Fruit fly (Drosophila melanogaster) whole organism, embryonic: ENCODE measurements around the gene IntS4.

Source experiments
- BEAF-32 ChIP-seq: fragments of 200-800 bp; sonication (Bioruptor generic); optimal IDR thresholded peaks from 3 replicates; lab custom pipeline; 2017; ENCODE audit warnings: missing biosample characterization, missing genetic modification characterization, mild to moderate bottlenecking, moderate library complexity, missing genetic modification reagents
- Blimp-1 ChIP-seq: fragments of 200-800 bp; sonication (Bioruptor generic); optimal IDR thresholded peaks from 3 replicates; lab custom pipeline; 2018; ENCODE audit warnings: missing biosample characterization, missing genetic modification characterization, mild to moderate bottlenecking, moderate library complexity, missing genetic modification reagents
- CG10979 ChIP-seq: fragments of 200-800 bp; sonication (Bioruptor generic); optimal IDR thresholded peaks from 2 replicates; lab custom pipeline; 2018; ENCODE audit warnings: missing biosample characterization, mild to moderate bottlenecking, missing genetic modification characterization, moderate library complexity
- CG11504 ChIP-seq: fragments of 200-800 bp; sonication (Bioruptor generic); optimal IDR thresholded peaks from 3 replicates; lab custom pipeline; 2019; ENCODE audit warnings: missing biosample characterization, mild to moderate bottlenecking, missing genetic modification characterization, moderate library complexity
- CG1233 ChIP-seq: fragments of 200-800 bp; sonication (Bioruptor generic); optimal IDR thresholded peaks from 4 replicates; lab custom pipeline; 2018; ENCODE audit warnings: missing biosample characterization, mild to moderate bottlenecking, missing genetic modification characterization
- CG12769 ChIP-seq: fragments of 200-800 bp; sonication (Bioruptor generic); optimal IDR thresholded peaks from 2 replicates; lab custom pipeline; 2019; ENCODE audit warnings: missing biosample characterization, mild to moderate bottlenecking, missing genetic modification characterization, moderate library complexity
- CG13123 ChIP-seq: fragments of 200-800 bp; sonication (Bioruptor generic); optimal IDR thresholded peaks from 2 replicates; lab custom pipeline; 2016; ENCODE audit warnings: missing biosample characterization, missing genetic modification characterization
- CG15479 ChIP-seq: fragments of 200-800 bp; sonication (Bioruptor generic); optimal IDR thresholded peaks from 3 replicates; lab custom pipeline; 2019; ENCODE audit warnings: missing biosample characterization, mild to moderate bottlenecking, missing genetic modification characterization, moderate library complexity
- CG15514 ChIP-seq: fragments of 200-800 bp; sonication (Bioruptor generic); optimal IDR thresholded peaks from 3 replicates; lab custom pipeline; 2017; ENCODE audit warnings: missing biosample characterization, missing genetic modification characterization, mild to moderate bottlenecking, moderate library complexity, missing genetic modification reagents
- CG15696 ChIP-seq: fragments of 200-800 bp; sonication (Bioruptor generic); optimal IDR thresholded peaks from 2 replicates; lab custom pipeline; 2019; ENCODE audit warnings: missing biosample characterization, mild to moderate bottlenecking, missing genetic modification characterization, moderate library complexity
- CG17186 ChIP-seq: fragments of 200-800 bp; sonication (Bioruptor generic); optimal IDR thresholded peaks from 3 replicates; lab custom pipeline; 2017; ENCODE audit warnings: missing biosample characterization, missing genetic modification reagents, missing genetic modification characterization
- CG17359 ChIP-seq: fragments of 200-800 bp; sonication (Bioruptor generic); optimal IDR thresholded peaks from 3 replicates; lab custom pipeline; 2018; ENCODE audit warnings: missing biosample characterization, mild to moderate bottlenecking, missing genetic modification characterization, moderate library complexity
- CG18599 ChIP-seq: fragments of 200-800 bp; sonication (Bioruptor generic); optimal IDR thresholded peaks from 3 replicates; lab custom pipeline; 2017; ENCODE audit warnings: missing biosample characterization, missing genetic modification characterization, mild to moderate bottlenecking, moderate library complexity, missing genetic modification reagents
- CG18619 ChIP-seq: fragments of 200-800 bp; sonication (Bioruptor generic); optimal IDR thresholded peaks from 3 replicates; lab custom pipeline; 2017; ENCODE audit warnings: missing biosample characterization, mild to moderate bottlenecking, missing genetic modification characterization
- CG2712 ChIP-seq: fragments of 200-800 bp; optimal IDR thresholded peaks from 3 replicates; lab custom pipeline; 2019; ENCODE audit warnings: missing biosample characterization, mild to moderate bottlenecking, missing genetic modification characterization, moderate library complexity
- CG31224 ChIP-seq: fragments of 200-800 bp; sonication (Bioruptor generic); IDR thresholded peaks from 2 replicates; pipeline ENCODE4 v1.3.6; 2022; ENCODE audit warnings: missing biosample characterization, missing genetic modification characterization
- CG31388 ChIP-seq: fragments of 200-800 bp; sonication (Bioruptor generic); optimal IDR thresholded peaks from 2 replicates; lab custom pipeline; 2016; ENCODE audit warnings: missing biosample characterization, missing genetic modification characterization
- CG4328 ChIP-seq: fragments of 200-800 bp; sonication (Bioruptor generic); optimal IDR thresholded peaks from 3 replicates; lab custom pipeline; 2017; ENCODE audit warnings: missing biosample characterization, missing genetic modification reagents, missing genetic modification characterization
- CG6654 ChIP-seq: fragments of 200-800 bp; sonication (Bioruptor generic); optimal IDR thresholded peaks from 2 replicates; lab custom pipeline; 2017; ENCODE audit warnings: missing biosample characterization, mild to moderate bottlenecking, missing genetic modification characterization
- CG6683 ChIP-seq: fragments of 200-800 bp; sonication (Bioruptor generic); optimal IDR thresholded peaks from 2 replicates; lab custom pipeline; 2017; ENCODE audit warnings: missing biosample characterization, mild to moderate bottlenecking, missing genetic modification characterization, missing genetic modification reagents
- CG7928 ChIP-seq: fragments of 200-800 bp; sonication (Bioruptor generic); optimal IDR thresholded peaks from 2 replicates; lab custom pipeline; 2017; ENCODE audit warnings: missing biosample characterization, mild to moderate bottlenecking, missing genetic modification characterization
- CG8359 ChIP-seq: fragments of 200-800 bp; sonication (Bioruptor generic); optimal IDR thresholded peaks from 2 replicates; lab custom pipeline; 2017; ENCODE audit warnings: missing biosample characterization, mild to moderate bottlenecking, missing genetic modification characterization, borderline replicate concordance
- CoRest ChIP-seq: fragments of 200-800 bp; sonication (Bioruptor generic); optimal IDR thresholded peaks from 3 replicates; lab custom pipeline; 2018; ENCODE audit warnings: missing biosample characterization, mild to moderate bottlenecking, missing genetic modification characterization, moderate library complexity
- Fer2 ChIP-seq: fragments of 200-800 bp; sonication (Bioruptor generic); optimal IDR thresholded peaks from 2 replicates; lab custom pipeline; 2018; ENCODE audit warnings: missing biosample characterization, mild to moderate bottlenecking, missing genetic modification characterization, moderate library complexity
- HHEX ChIP-seq: fragments of 200-800 bp; sonication (Bioruptor generic); optimal IDR thresholded peaks from 3 replicates; lab custom pipeline; 2017; ENCODE audit warnings: missing biosample characterization, mild to moderate bottlenecking, missing genetic modification characterization, missing genetic modification reagents
- HmgZ ChIP-seq: fragments of 200-800 bp; sonication (Bioruptor generic); optimal IDR thresholded peaks from 2 replicates; lab custom pipeline; 2018; ENCODE audit warnings: missing biosample characterization, mild to moderate bottlenecking, missing genetic modification characterization
- Hr78 ChIP-seq, 2 experiments: fragments of 200-800 bp in 1 of 2; fragments of >200 bp in 1 of 2; sonication (Bioruptor generic) in 1 of 2; optimal IDR thresholded peaks; 2 replicates each; lab custom pipeline; 2017 to 2019; ENCODE audit warnings: missing biosample characterization in 2 of 2, missing genetic modification characterization in 2 of 2, mild to moderate bottlenecking in 1 of 2, moderate library complexity in 1 of 2
- Mad ChIP-seq: fragments of 200-800 bp; sonication (Bioruptor generic); optimal IDR thresholded peaks from 2 replicates; lab custom pipeline; 2016; ENCODE audit warnings: missing biosample characterization, missing genetic modification characterization
- Oli ChIP-seq: fragments of 200-800 bp; sonication (Bioruptor generic); optimal IDR thresholded peaks from 2 replicates; lab custom pipeline; 2018; ENCODE audit warnings: missing biosample characterization, mild to moderate bottlenecking, missing genetic modification characterization, moderate library complexity
- PHDP ChIP-seq: fragments of 200-800 bp; sonication (Bioruptor generic); optimal IDR thresholded peaks from 3 replicates; lab custom pipeline; 2018; ENCODE audit warnings: missing biosample characterization, mild to moderate bottlenecking, missing genetic modification characterization, moderate library complexity
- TFAM ChIP-seq: fragments of 200-800 bp; sonication (Bioruptor generic); optimal IDR thresholded peaks from 2 replicates; lab custom pipeline; 2017; ENCODE audit warnings: missing biosample characterization, missing genetic modification characterization, inconsistent platforms
- YL-1 ChIP-seq: fragments of 200-800 bp; sonication (Bioruptor generic); optimal IDR thresholded peaks from 3 replicates; lab custom pipeline; 2017; ENCODE audit warnings: missing biosample characterization, mild to moderate bottlenecking, missing genetic modification characterization
- amos ChIP-seq: fragments of 200-800 bp; sonication (Bioruptor generic); IDR thresholded peaks from 2 replicates; pipeline ENCODE4 v1.3.6; 2022; ENCODE audit warnings: missing biosample characterization, missing genetic modification characterization; ENCODE audit not compliant: partially characterized antibody
- ato ChIP-seq: fragments of 200-800 bp; sonication (Bioruptor generic); IDR thresholded peaks from 2 replicates; pipeline ENCODE4 v1.3.6; 2022; ENCODE audit warnings: missing biosample characterization, missing genetic modification characterization; ENCODE audit not compliant: partially characterized antibody
- bab2 ChIP-seq: fragments of 200-800 bp; sonication (Bioruptor generic); optimal IDR thresholded peaks from 2 replicates; lab custom pipeline; 2016; ENCODE audit warnings: missing biosample characterization, missing genetic modification characterization
- gce ChIP-seq: fragments of 200-800 bp; sonication (Bioruptor generic); IDR thresholded peaks from 3 replicates; pipeline ENCODE4 v1.3.6; 2022; ENCODE audit warnings: missing biosample characterization, missing genetic modification characterization
- grn ChIP-seq: fragments of 200-800 bp; sonication (Bioruptor generic); optimal IDR thresholded peaks from 3 replicates; lab custom pipeline; 2017; ENCODE audit warnings: missing biosample characterization, missing genetic modification characterization
- mirr ChIP-seq: fragments of 200-800 bp; sonication (Bioruptor generic); optimal IDR thresholded peaks from 3 replicates; lab custom pipeline; 2018; ENCODE audit warnings: missing biosample characterization, mild to moderate bottlenecking, missing genetic modification characterization
- otp ChIP-seq: fragments of 200-800 bp; sonication (Bioruptor generic); IDR thresholded peaks from 3 replicates; pipeline ENCODE4, ENCODE4 v1.3.6; 2022; ENCODE audit warnings: missing biosample characterization, missing genetic modification characterization
- pfk ChIP-seq: fragments of 200-800 bp; sonication (Bioruptor generic); optimal IDR thresholded peaks from 2 replicates; lab custom pipeline; 2018; ENCODE audit warnings: missing biosample characterization, mild to moderate bottlenecking, missing genetic modification characterization, moderate library complexity
- pzg ChIP-seq: fragments of 200-800 bp; sonication (Bioruptor generic); optimal IDR thresholded peaks from 3 replicates; lab custom pipeline; 2018; ENCODE audit warnings: missing biosample characterization, mild to moderate bottlenecking, missing genetic modification characterization, moderate library complexity
- run ChIP-seq: fragments of 200-800 bp; sonication (Bioruptor generic); optimal IDR thresholded peaks from 3 replicates; lab custom pipeline; 2018; ENCODE audit warnings: missing biosample characterization, mild to moderate bottlenecking, missing genetic modification characterization
- slbo ChIP-seq: fragments of 200-800 bp; sonication (Bioruptor generic); IDR thresholded peaks from 2 replicates; pipeline ENCODE4 v1.3.6; 2022; ENCODE audit warnings: missing biosample characterization, missing genetic modification characterization
- so ChIP-seq: fragments of 200-800 bp; sonication (Bioruptor generic); IDR thresholded peaks from 3 replicates; pipeline ENCODE4 v1.3.6; 2022; ENCODE audit warnings: missing biosample characterization, missing genetic modification characterization
- tap ChIP-seq: fragments of 200-800 bp; optimal IDR thresholded peaks from 3 replicates; lab custom pipeline; 2019; ENCODE audit warnings: missing biosample characterization, mild to moderate bottlenecking, missing genetic modification characterization, moderate library complexity
- tin ChIP-seq: fragments of 200-800 bp; sonication (Bioruptor generic); optimal IDR thresholded peaks from 3 replicates; lab custom pipeline; 2016; ENCODE audit warnings: missing biosample characterization, missing genetic modification characterization

Gene IntS4

DNA sequence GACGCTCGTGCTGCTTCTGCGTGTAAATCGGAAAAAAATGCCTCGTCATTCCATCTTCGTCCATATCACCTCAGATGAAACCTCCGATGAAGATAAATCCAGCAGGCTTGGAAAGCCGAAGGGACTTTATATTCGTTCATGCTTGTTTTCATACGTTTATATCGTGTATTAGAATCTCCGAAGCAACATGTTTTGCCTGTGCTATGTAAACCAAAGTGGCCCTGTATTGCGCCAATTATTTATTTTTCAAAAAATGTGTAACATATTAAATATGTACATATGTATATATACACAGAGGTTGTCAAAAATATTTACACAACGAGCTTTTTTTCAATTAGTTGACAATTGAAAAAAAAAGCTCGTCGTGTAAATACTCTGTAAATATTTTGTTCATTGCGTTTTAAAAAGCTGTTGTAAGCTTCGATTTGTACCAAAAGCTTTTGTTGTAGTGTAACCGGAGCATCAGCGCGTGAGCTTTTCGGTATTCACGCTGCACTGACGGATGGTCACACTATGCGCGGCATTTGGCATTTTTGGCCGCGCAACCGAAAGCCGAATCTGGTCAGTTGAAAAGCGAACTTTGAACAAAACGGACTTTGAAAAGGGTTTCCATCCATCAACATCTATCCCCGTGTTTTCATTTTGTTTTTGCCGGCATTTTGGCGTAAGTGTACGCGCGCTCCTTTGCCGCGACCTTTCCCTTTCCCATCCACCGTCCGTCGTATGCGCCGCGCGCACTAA is 15.3 kb upstream of the IntS4 start, which contains the start of gene CG12065 (continued):
- TF ChIP-seq tap (tag; lab: Kevin White, UChicago) (peak; percentile 69), CG18599 (peak; percentile 59), CG6654 (GFP tag; lab: Kevin White, UChicago) (no peak), CG31224 (no peak), CG18619 (GFP tag; lab: Kevin White, UChicago) (no peak), mirr (GFP tag; lab: Kevin White, UChicago) (peak; percentile 4), TFAM (no peak), HmgZ (tag; lab: Kevin White, UChicago) (peak; percentile 88), CG2712 (tag; lab: Kevin White, UChicago) (peak; percentile 39), otp (GFP tag; lab: Robert Waterston, UW) (0 out of 3 replicates have a peak, but pooled peaks have one; percentile 11), run (tag; lab: Kevin White, UChicago) (peak; percentile 51), HHEX (GFP tag; lab: Kevin White, UChicago) (peak; percentile 39), CG4328 (GFP tag; lab: Kevin White, UChicago) (peak; percentile 70), CG15696 (tag; lab: Kevin White, UChicago) (peak; percentile 43), pfk (peak; percentile 41), YL-1 (peak; percentile 27), PHDP (tag; lab: Kevin White, UChicago) (peak; percentile 79), CG15479 (GFP tag; lab: Kevin White, UChicago) (no peak), Oli (tag; lab: Kevin White, UChicago) (peak; percentile 38), Fer2 (tag; lab: Kevin White, UChicago) (peak; percentile 37), CG31388 (no peak), CoRest (peak; percentile 63), CG12769 (tag; lab: Kevin White, UChicago) (peak; percentile 38), CG10979 (tag; lab: Kevin White, UChicago) (peak; percentile 23), gce (GFP tag; lab: Robert Waterston, UW) (0 out of 3 replicates have a peak, but pooled peaks have one; percentile 12), CG11504 (tag; lab: Kevin White, UChicago) (peak; percentile 84), amos (GFP tag; lab: Robert Waterston, UW) (peak; percentile 56; the same call in 1 of the 2 replicates), tin (GFP tag; lab: Kevin White, UChicago) (no peak), CG1233 (peak; percentile 39), CG6683 (peak; percentile 37), CG15514 (GFP tag; lab: Kevin White, UChicago) (peak; percentile 59), Mad (no peak), slbo (0 out of 2 replicates have a peak, but pooled peaks have one; percentile 3), Blimp-1 (GFP tag; lab: Kevin White, UChicago) (peak; percentile 79), bab2 (GFP tag; lab: Kevin White, UChicago) (peak; percentile 13), Hr78 (GFP tag; optimal IDR thresholded peaks at IDR 0.05; lab: Kevin White, UChicago) (no peak), ato (GFP tag; lab: Robert Waterston, UW) (peak; percentile 63), CG8359 (GFP tag; lab: Kevin White, UChicago) (peak; percentile 57), grn (peak; percentile 30), CG7928 (GFP tag; lab: Kevin White, UChicago) (no peak), BEAF-32 (GFP tag; lab: Kevin White, UChicago) (peak; percentile 22), CG13123 (no peak), CG17359 (tag; lab: Kevin White, UChicago) (peak; percentile 68), pzg (GFP tag; lab: Kevin White, UChicago) (peak; percentile 94), so (GFP tag; lab: Robert Waterston, UW) (peak; percentile 29; the same call in 1 of the 3 replicates), CG17186 (GFP tag; lab: Kevin White, UChicago) (no peak)
